Worm (Caenorhabditis elegans) whole organism, midembryonic: ENCODE data around the gene mca-1.

ENCODE experiments used
- T22C8.4 ChIP-seq: fragments of 200-800 bp; sonication (Bioruptor generic); IDR thresholded peaks from 2 replicates; pipeline ENCODE4 v1.3.6; 2022; ENCODE audit warnings: missing genetic modification characterization, missing compliant biosample characterization
- cog-1 ChIP-seq: sonication (generic microtip); optimal IDR thresholded peaks from 2 replicates; lab custom pipeline; 2016; ENCODE audit warnings: missing genetic modification characterization, missing compliant biosample characterization
- flt-1 ChIP-seq: fragments of 200-800 bp; sonication (Bioruptor generic); IDR thresholded peaks from 2 replicates; pipeline ENCODE4 v1.3.6; 2022; ENCODE audit warnings: missing genetic modification characterization, missing compliant biosample characterization
- ref-1 ChIP-seq: fragments of 200-800 bp; sonication (Bioruptor generic); conservative IDR thresholded peaks from 2 replicates; pipeline ENCODE4 v1.3.6; 2022; ENCODE audit warnings: missing genetic modification reagents, missing genetic modification characterization, missing compliant biosample characterization
- tab-1 ChIP-seq: fragments of 200-800 bp; sonication (Bioruptor generic); IDR thresholded peaks from 2 replicates; pipeline ENCODE4 v1.3.6; 2022; ENCODE audit warnings: missing genetic modification characterization, missing compliant biosample characterization
- ztf-23 ChIP-seq: fragments of 200-800 bp; sonication (Bioruptor generic); IDR thresholded peaks from 2 replicates; pipeline ENCODE4 v1.3.6; 2022; ENCODE audit warnings: missing genetic modification reagents, missing genetic modification characterization, missing compliant biosample characterization
- ztf-29 ChIP-seq: fragments of 200-800 bp; sonication (Bioruptor generic); IDR thresholded peaks from 2 replicates; pipeline ENCODE4 v1.3.6; 2022; ENCODE audit warnings: missing genetic modification reagents, missing genetic modification characterization, missing compliant biosample characterization

DNA sequence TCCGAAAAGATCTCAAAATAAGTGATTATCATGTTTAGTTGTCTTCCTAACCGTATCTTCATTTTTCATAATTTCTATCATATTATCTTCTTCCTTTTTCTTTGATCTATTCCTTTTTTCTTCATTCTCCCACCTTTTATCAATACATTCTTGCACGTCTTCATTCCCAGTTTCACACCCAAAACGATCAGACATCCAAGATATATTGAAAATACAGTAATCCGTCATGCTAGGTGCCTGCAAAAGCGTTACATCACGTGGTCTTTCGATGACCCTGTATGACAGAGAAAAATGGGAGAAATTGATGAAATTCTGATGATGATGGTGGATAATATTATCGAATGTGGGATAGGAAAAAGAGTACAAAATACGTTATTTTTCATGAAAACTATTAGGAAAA, 37.7 kb upstream of the mca-1 start:
- TF ChIP-seq tab-1 (no peak), ztf-29 (GFP tag; lab: Robert Waterston, UW) (no peak), T22C8.4 (GFP tag; lab: Robert Waterston, UW) (no peak), cog-1 (no peak), ztf-23 (no peak), flt-1 (GFP tag; lab: Robert Waterston, UW) (no peak), ref-1 (GFP tag; lab: Robert Waterston, UW) (no peak)
